Fruit fly (Drosophila melanogaster) whole organism, prepupa: ENCODE results near the gene Eato.
A peak's percentile ranks its signal among the peaks of the same experiment; 100 is the strongest.

Experiments used
- Blimp-1 ChIP-seq: fragments of 200-800 bp; sonication (Bioruptor generic); optimal IDR thresholded peaks from 3 replicates; lab custom pipeline; 2017; ENCODE audit warnings: missing biosample characterization, missing genetic modification characterization, mild to moderate bottlenecking, moderate library complexity, missing genetic modification reagents
- CG10631 ChIP-seq: fragments of 200-800 bp; sonication (Bioruptor generic); optimal IDR thresholded peaks from 2 replicates; lab custom pipeline; 2016; ENCODE audit warnings: missing biosample characterization, missing genetic modification characterization
- CG10669 ChIP-seq: fragments of 200-800 bp; sonication (Bioruptor generic); optimal IDR thresholded peaks from 3 replicates; lab custom pipeline; 2018; ENCODE audit warnings: missing biosample characterization, mild to moderate bottlenecking, missing genetic modification characterization, moderate library complexity
- CG11294 ChIP-seq: fragments of 200-800 bp; sonication (Bioruptor generic); IDR thresholded peaks from 2 replicates; pipeline ENCODE4 v1.3.6; 2022; ENCODE audit warnings: missing biosample characterization, missing genetic modification characterization
- CG11902 ChIP-seq: fragments of 200-800 bp; sonication (Bioruptor generic); optimal IDR thresholded peaks from 3 replicates; lab custom pipeline; 2016; ENCODE audit warnings: missing biosample characterization, missing genetic modification characterization
- CG15336 ChIP-seq: fragments of 200-800 bp; sonication (Bioruptor generic); IDR thresholded peaks from 2 replicates; pipeline ENCODE4 v1.3.6; 2022; ENCODE audit warnings: missing biosample characterization, missing genetic modification characterization
- CG1621 ChIP-seq: fragments of 200-800 bp; sonication (Bioruptor generic); optimal IDR thresholded peaks from 3 replicates; lab custom pipeline; 2018; ENCODE audit warnings: missing biosample characterization, mild to moderate bottlenecking, missing genetic modification characterization
- CG16779 ChIP-seq: fragments of 200-800 bp; sonication (Bioruptor generic); optimal IDR thresholded peaks from 3 replicates; lab custom pipeline; 2017; ENCODE audit warnings: missing biosample characterization, mild to moderate bottlenecking, missing genetic modification characterization
- CG3032 ChIP-seq: fragments of 200-800 bp; optimal IDR thresholded peaks from 2 replicates; lab custom pipeline; 2019; ENCODE audit warnings: missing biosample characterization, mild to moderate bottlenecking, missing genetic modification characterization, moderate library complexity
- CG34406 ChIP-seq: fragments of 200-800 bp; sonication (Bioruptor generic); optimal IDR thresholded peaks from 3 replicates; lab custom pipeline; 2016; ENCODE audit warnings: missing biosample characterization, missing genetic modification characterization
- CG4318 ChIP-seq: fragments of 200-800 bp; sonication (Bioruptor generic); optimal IDR thresholded peaks from 3 replicates; lab custom pipeline; 2017; ENCODE audit warnings: missing biosample characterization, mild to moderate bottlenecking, missing genetic modification characterization
- CG6163 ChIP-seq: fragments of 200-800 bp; sonication (Bioruptor generic); IDR thresholded peaks from 3 replicates; pipeline ENCODE4 v1.3.6; 2022; ENCODE audit warnings: missing biosample characterization, missing genetic modification characterization
- CG6276 ChIP-seq: fragments of 200-800 bp; sonication (Bioruptor generic); optimal IDR thresholded peaks from 2 replicates; lab custom pipeline; 2017; ENCODE audit warnings: missing biosample characterization, mild to moderate bottlenecking, missing genetic modification characterization
- CG6808 ChIP-seq: fragments of 200-800 bp; sonication (Bioruptor generic); optimal IDR thresholded peaks from 3 replicates; lab custom pipeline; 2017; ENCODE audit warnings: missing biosample characterization, missing genetic modification characterization, mild to moderate bottlenecking, moderate library complexity, missing genetic modification reagents
- CG6854 ChIP-seq: fragments of 200-800 bp; sonication (Bioruptor generic); optimal IDR thresholded peaks from 2 replicates; lab custom pipeline; 2017; ENCODE audit warnings: missing biosample characterization, mild to moderate bottlenecking, missing genetic modification characterization
- CG8119 ChIP-seq: fragments of 200-800 bp; sonication (Bioruptor generic); IDR thresholded peaks from 3 replicates; pipeline ENCODE4 v1.3.6; 2022; ENCODE audit warnings: missing biosample characterization, missing genetic modification characterization
- CG8319 ChIP-seq: fragments of 200-800 bp; sonication (Bioruptor generic); optimal IDR thresholded peaks from 3 replicates; lab custom pipeline; 2016; ENCODE audit warnings: missing biosample characterization, missing genetic modification characterization
- CG9139 ChIP-seq: fragments of 200-800 bp; sonication (Bioruptor generic); optimal IDR thresholded peaks from 3 replicates; lab custom pipeline; 2017; ENCODE audit warnings: missing biosample characterization, mild to moderate bottlenecking, missing genetic modification characterization
- Eip75B ChIP-seq: fragments of 200-800 bp; sonication (Bioruptor generic); optimal IDR thresholded peaks from 3 replicates; lab custom pipeline; 2016; ENCODE audit warnings: missing biosample characterization, missing genetic modification characterization
- Eip93F ChIP-seq: fragments of 200-800 bp; sonication (Bioruptor generic); optimal IDR thresholded peaks from 2 replicates; lab custom pipeline; 2016; ENCODE audit warnings: missing biosample characterization, mild to moderate bottlenecking, missing genetic modification characterization
- Gug ChIP-seq: fragments of 200-800 bp; sonication (Bioruptor generic); IDR thresholded peaks from 2 replicates; pipeline ENCODE4 v1.3.6; 2022; ENCODE audit warnings: missing biosample characterization, missing genetic modification characterization
- Hr39 ChIP-seq: fragments of 200-800 bp; sonication (Bioruptor generic); optimal IDR thresholded peaks from 2 replicates; lab custom pipeline; 2016; ENCODE audit warnings: missing biosample characterization, missing genetic modification characterization
- Hr4 ChIP-seq: fragments of 200-800 bp; sonication (Bioruptor generic); optimal IDR thresholded peaks from 3 replicates; lab custom pipeline; 2016; ENCODE audit warnings: missing biosample characterization, missing genetic modification characterization
- Lpt ChIP-seq: fragments of 200-800 bp; sonication (Bioruptor generic); optimal IDR thresholded peaks from 3 replicates; lab custom pipeline; 2016; ENCODE audit warnings: missing biosample characterization, missing genetic modification characterization
- Met ChIP-seq: fragments of 200-800 bp; sonication (Bioruptor generic); optimal IDR thresholded peaks from 3 replicates; lab custom pipeline; 2016; ENCODE audit warnings: missing biosample characterization, missing genetic modification characterization
- Smox ChIP-seq: fragments of 200-800 bp; sonication (Bioruptor generic); optimal IDR thresholded peaks from 3 replicates; lab custom pipeline; 2016; ENCODE audit warnings: missing biosample characterization, missing genetic modification characterization
- Sox15 ChIP-seq: fragments of 200-800 bp; sonication (Bioruptor generic); optimal IDR thresholded peaks from 3 replicates; lab custom pipeline; 2016; ENCODE audit warnings: missing biosample characterization, missing genetic modification characterization
- cyc ChIP-seq: fragments of 200-800 bp; sonication (Bioruptor generic); optimal IDR thresholded peaks from 3 replicates; lab custom pipeline; 2016; ENCODE audit warnings: missing biosample characterization, missing genetic modification characterization
- dsx ChIP-seq: fragments of 200-800 bp; optimal IDR thresholded peaks from 3 replicates; lab custom pipeline; 2019; ENCODE audit warnings: missing biosample characterization, mild to moderate bottlenecking, missing genetic modification characterization, moderate library complexity; ENCODE audit not compliant: poor library complexity, severe bottlenecking
- eg ChIP-seq: fragments of 200-800 bp; sonication (Bioruptor generic); IDR thresholded peaks from 3 replicates; pipeline ENCODE4 v1.3.6; 2022; ENCODE audit warnings: missing biosample characterization, missing genetic modification characterization
- esn ChIP-seq: fragments of 200-800 bp; sonication (Bioruptor generic); optimal IDR thresholded peaks from 2 replicates; lab custom pipeline; 2016; ENCODE audit warnings: missing biosample characterization, mild to moderate bottlenecking, missing genetic modification characterization, moderate library complexity
- fkh ChIP-seq: fragments of 200-800 bp; sonication (Bioruptor generic); optimal IDR thresholded peaks from 3 replicates; lab custom pipeline; 2017; ENCODE audit warnings: missing biosample characterization, mild to moderate bottlenecking, missing genetic modification characterization, moderate library complexity
- lz ChIP-seq: fragments of 200-800 bp; sonication (Bioruptor generic); optimal IDR thresholded peaks from 3 replicates; lab custom pipeline; 2016; ENCODE audit warnings: missing biosample characterization, missing genetic modification characterization
- net ChIP-seq: fragments of 200-800 bp; sonication (Bioruptor generic); optimal IDR thresholded peaks from 3 replicates; lab custom pipeline; 2016; ENCODE audit warnings: missing biosample characterization, missing genetic modification characterization
- pdm3 ChIP-seq: fragments of 200-800 bp; sonication (Bioruptor generic); optimal IDR thresholded peaks from 3 replicates; lab custom pipeline; 2016; ENCODE audit warnings: missing biosample characterization, missing genetic modification characterization
- svp ChIP-seq: fragments of 200-800 bp; sonication (Bioruptor generic); peaks from one replicate; lab custom pipeline; 2016; ENCODE audit warnings: missing biosample characterization, missing genetic modification characterization
- topi ChIP-seq: fragments of 200-800 bp; sonication (Bioruptor generic); optimal IDR thresholded peaks from 3 replicates; lab custom pipeline; 2016; ENCODE audit warnings: missing biosample characterization, missing genetic modification characterization
- vri ChIP-seq: fragments of 200-800 bp; sonication (Bioruptor generic); optimal IDR thresholded peaks from 3 replicates; lab custom pipeline; 2016; ENCODE audit warnings: missing biosample characterization, mild to moderate bottlenecking, missing genetic modification characterization

Gene Eato

dm6 chr2L:13783264-13784154, at the start of gene Eato (continued):
- TF ChIP-seq net (no peak), CG6276 (GFP tag; lab: Kevin White, UChicago) (no peak), esn (GFP tag; lab: Kevin White, UChicago) (peak; percentile 43), CG8319 (GFP tag; lab: Kevin White, UChicago) (peak; percentile 17), fkh (GFP tag; lab: Kevin White, UChicago) (no peak), CG3032 (tag; lab: Kevin White, UChicago) (peak; percentile 35), Eip75B (no peak), Blimp-1 (no peak), CG8119 (GFP tag; lab: Robert Waterston, UW) (0 out of 3 replicates have a peak, but pooled peaks have one; percentile 41)

dm6 chr2L:13735838-13736237, 48.0 kb upstream of the Eato start, which contains the start of gene nur:
Gene nur (plus strand): TSS chr2L:13736138.
- TF ChIP-seq Eip75B = no peak
- TF ChIP-seq CG9139 = no peak
- TF ChIP-seq Met (GFP tag; lab: Kevin White, UChicago) = no peak
- TF ChIP-seq Eip93F (GFP tag; lab: Kevin White, UChicago) = no peak
- no peak for TF ChIP-seq Smox (GFP tag; lab: Kevin White, UChicago)
- TF ChIP-seq Lpt (GFP tag; lab: Kevin White, UChicago) = no peak
- TF ChIP-seq CG8319 (GFP tag; lab: Kevin White, UChicago) = no peak
- no peak for TF ChIP-seq CG11902
- no peak for TF ChIP-seq CG8119 (GFP tag; lab: Robert Waterston, UW)
- TF ChIP-seq CG6163 (GFP tag; lab: Robert Waterston, UW) = no peak
- TF ChIP-seq CG15336 (GFP tag; lab: Robert Waterston, UW) = no peak
- TF ChIP-seq eg (GFP tag; lab: Robert Waterston, UW) = no peak

dm6 chr2L:13746652-13747051, 37.2 kb upstream of the Eato start, which contains the start of gene TM9SF4:
Gene TM9SF4 (plus strand): TSS chr2L:13746952.
- TF ChIP-seq Eip93F (GFP tag; lab: Kevin White, UChicago) (no peak), Sox15 (GFP tag; lab: Kevin White, UChicago) (no peak), lz (GFP tag; lab: Kevin White, UChicago) (no peak), CG4318 (no peak), vri (no peak), CG10631 (GFP tag; lab: Kevin White, UChicago) (no peak), topi (GFP tag; lab: Kevin White, UChicago) (no peak), cyc (GFP tag; lab: Kevin White, UChicago) (no peak), pdm3 (GFP tag; lab: Kevin White, UChicago) (no peak), Smox (GFP tag; lab: Kevin White, UChicago) (no peak), CG6854 (GFP tag; lab: Kevin White, UChicago) (no peak), CG34406 (no peak)
- TF ChIP-seq, all 60 proteins: peak for 0

dm6 chr2L:13763144-13763543, 20.7 kb upstream of the Eato start:
- TF ChIP-seq CG16779 (tag; lab: Kevin White, UChicago) = no peak
- no peak for TF ChIP-seq Hr4
- TF ChIP-seq pdm3 (GFP tag; lab: Kevin White, UChicago) = no peak
- no peak for TF ChIP-seq Hr39 (GFP tag; lab: Kevin White, UChicago)
- no peak for TF ChIP-seq CG1621 (tag; lab: Kevin White, UChicago)
- TF ChIP-seq Gug (GFP tag; lab: Robert Waterston, UW) = no peak
- TF ChIP-seq CG6808 (GFP tag; lab: Kevin White, UChicago) = no peak
- TF ChIP-seq dsx (GFP tag; lab: Kevin White, UChicago) = no peak
- TF ChIP-seq topi (GFP tag; lab: Kevin White, UChicago) = no peak
- no peak for TF ChIP-seq svp
- TF ChIP-seq CG34406 = no peak
- TF ChIP-seq Eip93F (GFP tag; lab: Kevin White, UChicago) = no peak
- TF ChIP-seq CG6276 (GFP tag; lab: Kevin White, UChicago) = no peak
- no peak for TF ChIP-seq Blimp-1
- TF ChIP-seq CG6854 (GFP tag; lab: Kevin White, UChicago) = no peak
- TF ChIP-seq CG9139 = no peak
- no peak for TF ChIP-seq CG11294 (GFP tag; lab: Robert Waterston, UW)
- no peak for TF ChIP-seq net
- no peak for TF ChIP-seq CG10669 (GFP tag; lab: Kevin White, UChicago)
